Worm (Caenorhabditis elegans) whole organism, early embryonic: ENCODE measurements around the gene M02H5.8.

ENCODE experiments used
- aly-1 ChIP-seq: sonication (generic microtip); optimal IDR thresholded peaks from 2 replicates; lab custom pipeline; 2016; ENCODE audit warnings: missing genetic modification characterization, missing compliant biosample characterization
- ama-1 ChIP-seq: fragments of 150-350 bp; optimal IDR thresholded peaks from 2 replicates; lab custom pipeline; 2014
- flt-1 ChIP-seq: fragments of 200-800 bp; sonication (Bioruptor generic); IDR thresholded peaks from 2 replicates; pipeline ENCODE4 v1.3.6; 2022; ENCODE audit warnings: missing genetic modification characterization, missing compliant biosample characterization
- hnd-1 ChIP-seq: sonication (generic microtip); optimal IDR thresholded peaks from 2 replicates; lab custom pipeline; 2016; ENCODE audit warnings: missing genetic modification characterization, missing compliant biosample characterization
- scrt-1 ChIP-seq: fragments of 200-800 bp; sonication (Bioruptor generic); IDR thresholded peaks from 2 replicates; pipeline ENCODE4 v1.3.6; 2022; ENCODE audit warnings: missing genetic modification characterization, missing compliant biosample characterization
- tbx-37 ChIP-seq: fragments of 200-800 bp; sonication (Bioruptor generic); conservative IDR thresholded peaks from 2 replicates; pipeline ENCODE4 v1.3.6; 2022; ENCODE audit warnings: missing genetic modification reagents, missing genetic modification characterization, missing compliant biosample characterization
- tra-4 ChIP-seq: sonication (generic microtip); optimal IDR thresholded peaks from 2 replicates; lab custom pipeline; 2017; ENCODE audit warnings: missing genetic modification characterization, missing compliant biosample characterization

ce11 chrV:449685-450084 lies at the start of gene M02H5.8:
- TF ChIP-seq hnd-1 (tag; lab: Kevin White, UChicago) (no peak), tra-4 (tag; lab: Kevin White, UChicago) (no peak), scrt-1 (GFP tag; lab: Robert Waterston, UW) (no peak), aly-1 (tag; lab: Kevin White, UChicago) (no peak), tbx-37 (GFP tag; lab: Robert Waterston, UW) (no peak), flt-1 (GFP tag; lab: Robert Waterston, UW) (no peak), ama-1 (lab: Kevin White, UChicago) (no peak)
